Fruit fly (Drosophila melanogaster): ENCODE results near the gene CG42853.

The CG42853 gene

DNA sequence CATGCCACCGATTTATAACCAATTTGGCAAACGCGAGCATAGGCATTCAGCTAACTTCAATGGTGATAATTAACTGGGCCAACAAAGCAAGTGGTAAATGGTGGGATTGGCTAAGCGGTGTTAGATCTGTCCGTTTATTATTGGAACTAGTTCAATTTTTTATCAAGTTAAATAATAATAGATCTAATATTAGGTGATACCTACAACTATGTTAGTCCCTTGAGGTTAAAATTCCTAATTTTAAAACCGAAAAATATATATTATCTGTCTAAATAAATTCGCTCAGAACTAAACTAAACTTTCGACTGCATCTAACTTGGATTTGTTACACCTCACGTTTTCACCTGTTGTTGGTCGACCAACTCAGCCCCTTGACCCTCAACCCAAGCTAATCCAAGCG lies 25.8 kb upstream of the CG42853 start:
- TF ChIP-seq CG12768 (GFP tag; optimal IDR thresholded peaks at IDR 0.05): no peak
- TF ChIP-seq CG11617 (GFP tag; optimal IDR thresholded peaks at IDR 0.05): no peak
- TF ChIP-seq toe (GFP tag; optimal IDR thresholded peaks at IDR 0.05): no peak
- no peak for TF ChIP-seq pad (GFP tag; optimal IDR thresholded peaks at IDR 0.05)
- no peak for TF ChIP-seq cic (GFP tag; optimal IDR thresholded peaks at IDR 0.05)
- no peak for TF ChIP-seq Mnt (GFP tag; optimal IDR thresholded peaks at IDR 0.05)
- TF ChIP-seq Clk (GFP tag; optimal IDR thresholded peaks at IDR 0.05): no peak
- no peak for TF ChIP-seq CG7101 (tag; optimal IDR thresholded peaks at IDR 0.05)
- no peak for TF ChIP-seq CG33017 (tag; optimal IDR thresholded peaks at IDR 0.05)
- TF ChIP-seq CG5204 (GFP tag; optimal IDR thresholded peaks at IDR 0.05): no peak
- TF ChIP-seq kay (GFP tag; ENCODE audit: borderline replicate concordance): no peak
- TF ChIP-seq CG7045 (GFP tag; optimal IDR thresholded peaks at IDR 0.05): no peak
- no peak for TF ChIP-seq cnc (optimal IDR thresholded peaks at IDR 0.05)
- no peak for TF ChIP-seq Crg-1 (GFP tag; optimal IDR thresholded peaks at IDR 0.05)
- no peak for TF ChIP-seq CG14711 (tag; optimal IDR thresholded peaks at IDR 0.05)
- TF ChIP-seq ovo (GFP tag; optimal IDR thresholded peaks at IDR 0.05): no peak
- TF ChIP-seq tj (GFP tag; optimal IDR thresholded peaks at IDR 0.05): no peak
- TF ChIP-seq CG1620 (GFP tag; optimal IDR thresholded peaks at IDR 0.05): no peak

DNA sequence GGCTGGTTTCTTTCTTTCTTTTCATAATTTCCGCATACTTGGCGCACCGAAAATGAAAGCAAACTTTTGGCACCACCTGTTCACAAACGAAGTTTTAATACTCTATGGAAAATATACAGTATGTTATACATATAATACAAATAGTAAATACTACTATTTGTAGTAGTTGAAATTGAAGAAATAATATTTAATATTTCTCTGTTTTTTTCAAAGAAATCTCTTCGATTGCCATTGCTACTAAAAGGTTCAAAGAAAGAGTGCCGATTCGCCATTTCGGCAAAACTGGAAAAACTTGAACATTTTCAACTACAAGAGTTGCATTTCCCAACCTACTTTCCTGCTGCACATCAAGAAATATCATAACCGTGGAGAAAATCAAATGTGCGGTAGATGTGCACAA lies 25.0 kb upstream of the CG42853 start:
- no peak for TF ChIP-seq CG14711 (tag; optimal IDR thresholded peaks at IDR 0.05)
- TF ChIP-seq cic (GFP tag; optimal IDR thresholded peaks at IDR 0.05): no peak
- no peak for TF ChIP-seq cnc (optimal IDR thresholded peaks at IDR 0.05)
- TF ChIP-seq CG5204 (GFP tag; optimal IDR thresholded peaks at IDR 0.05): no peak
- TF ChIP-seq CG11617 (GFP tag; optimal IDR thresholded peaks at IDR 0.05): no peak
- TF ChIP-seq kay (GFP tag; ENCODE audit: borderline replicate concordance): no peak
- TF ChIP-seq Clk (GFP tag; optimal IDR thresholded peaks at IDR 0.05): no peak

DNA sequence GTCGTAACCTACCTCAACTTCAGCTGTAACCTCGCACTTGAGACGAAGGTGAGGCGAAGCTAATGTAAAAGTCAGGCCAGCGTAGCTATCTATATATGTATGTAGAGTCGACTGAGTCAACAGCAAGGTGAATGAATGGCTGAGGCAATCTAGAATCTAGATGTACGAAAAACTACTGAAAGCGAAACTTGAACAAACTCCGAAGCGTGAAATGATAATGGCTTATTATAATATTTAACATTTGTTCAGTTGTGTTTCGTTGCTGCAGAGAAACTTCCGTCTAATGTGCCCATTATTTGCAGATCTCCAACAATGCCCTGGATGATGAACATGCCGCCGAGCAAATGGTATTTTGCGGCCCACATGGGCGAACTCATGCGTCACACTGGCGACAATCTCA lies 22.8 kb upstream of the CG42853 start:
- TF ChIP-seq pad (GFP tag; optimal IDR thresholded peaks at IDR 0.05) (no peak), CG14711 (tag; optimal IDR thresholded peaks at IDR 0.05) (no peak), ovo (GFP tag; optimal IDR thresholded peaks at IDR 0.05) (no peak), CG11617 (GFP tag; optimal IDR thresholded peaks at IDR 0.05) (no peak), Clk (GFP tag; optimal IDR thresholded peaks at IDR 0.05) (no peak), cic (GFP tag; optimal IDR thresholded peaks at IDR 0.05) (no peak), Hr96 (GFP tag; optimal IDR thresholded peaks at IDR 0.05) (no peak), CG12768 (GFP tag; optimal IDR thresholded peaks at IDR 0.05) (no peak), cnc (optimal IDR thresholded peaks at IDR 0.05) (no peak), CG1620 (GFP tag; optimal IDR thresholded peaks at IDR 0.05) (no peak), tj (GFP tag; optimal IDR thresholded peaks at IDR 0.05) (no peak), CG7045 (GFP tag; optimal IDR thresholded peaks at IDR 0.05) (no peak), bab1 (GFP tag; optimal IDR thresholded peaks at IDR 0.05) (no peak), toe (GFP tag; optimal IDR thresholded peaks at IDR 0.05) (no peak), CG5204 (GFP tag; optimal IDR thresholded peaks at IDR 0.05) (no peak), kay (GFP tag; ENCODE audit: borderline replicate concordance) (no peak), CG7101 (tag; optimal IDR thresholded peaks at IDR 0.05) (no peak), Crg-1 (GFP tag; optimal IDR thresholded peaks at IDR 0.05) (no peak)

DNA sequence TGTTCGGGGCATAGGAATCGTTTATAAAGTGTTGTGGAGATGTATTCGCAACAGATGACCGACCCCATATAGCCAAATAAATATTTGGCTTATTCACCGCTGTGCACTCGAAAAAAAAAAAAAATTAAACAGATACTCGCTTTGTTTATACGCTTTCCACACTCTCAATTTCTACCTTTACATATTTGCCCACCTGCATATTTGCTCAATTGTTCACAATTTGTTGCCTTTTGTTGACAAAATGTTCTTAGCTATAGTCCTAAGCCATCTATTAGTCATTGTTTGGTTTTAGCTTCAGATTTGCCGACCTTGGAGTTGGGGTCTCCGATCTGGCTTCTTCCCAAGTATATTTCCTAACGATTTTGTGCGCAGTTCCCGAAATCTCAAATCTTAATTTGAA lies 21.2 kb upstream of the CG42853 start:
- TF ChIP-seq Hr96 (GFP tag; optimal IDR thresholded peaks at IDR 0.05): no peak
- no peak for TF ChIP-seq CG12768 (GFP tag; optimal IDR thresholded peaks at IDR 0.05)
- no peak for TF ChIP-seq CG1620 (GFP tag; optimal IDR thresholded peaks at IDR 0.05)
- TF ChIP-seq ovo (GFP tag; optimal IDR thresholded peaks at IDR 0.05): peak; percentile 27
- TF ChIP-seq Crg-1 (GFP tag; optimal IDR thresholded peaks at IDR 0.05): no peak
- no peak for TF ChIP-seq cic (GFP tag; optimal IDR thresholded peaks at IDR 0.05)
- TF ChIP-seq pad (GFP tag; optimal IDR thresholded peaks at IDR 0.05): no peak
- TF ChIP-seq CG7101 (tag; optimal IDR thresholded peaks at IDR 0.05): peak; percentile 25
- no peak for TF ChIP-seq kay (GFP tag; ENCODE audit: borderline replicate concordance)
- no peak for TF ChIP-seq tj (GFP tag; optimal IDR thresholded peaks at IDR 0.05)
- TF ChIP-seq toe (GFP tag; optimal IDR thresholded peaks at IDR 0.05): no peak
- TF ChIP-seq bab1 (GFP tag; optimal IDR thresholded peaks at IDR 0.05): no peak
- no peak for TF ChIP-seq CG7045 (GFP tag; optimal IDR thresholded peaks at IDR 0.05)
- no peak for TF ChIP-seq cnc (optimal IDR thresholded peaks at IDR 0.05)
- TF ChIP-seq CG14711 (tag; optimal IDR thresholded peaks at IDR 0.05): no peak
- TF ChIP-seq CG33017 (tag; optimal IDR thresholded peaks at IDR 0.05): no peak
- TF ChIP-seq Clk (GFP tag; optimal IDR thresholded peaks at IDR 0.05): no peak
- no peak for TF ChIP-seq CG5204 (GFP tag; optimal IDR thresholded peaks at IDR 0.05)

DNA sequence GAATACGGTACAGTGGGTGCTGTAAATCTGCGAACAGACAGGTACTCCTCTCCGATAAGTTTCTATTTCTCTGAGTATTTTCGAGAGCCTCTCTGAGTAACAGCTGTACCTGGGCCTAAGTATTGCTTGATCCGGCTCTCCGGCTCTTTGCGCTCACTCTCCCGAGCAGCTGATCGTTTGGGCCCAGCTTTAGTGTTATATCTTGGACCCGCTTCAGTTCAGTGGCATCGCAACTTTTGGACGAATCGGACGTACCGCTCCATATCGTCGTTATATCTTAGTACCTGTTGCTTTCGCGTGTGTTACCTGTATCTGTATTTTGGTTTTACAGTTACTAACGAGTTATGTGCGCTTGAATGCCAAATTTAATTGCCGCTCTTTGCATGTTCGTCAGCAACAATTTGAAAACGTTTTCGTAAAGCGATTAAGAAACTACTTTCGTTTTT lies 17.4 kb upstream of the CG42853 start, which contains the start of gene geko:
Gene geko, plus strand, starts transcription at position 219 of the 446 bp plus-strand sequence.
- TF ChIP-seq bab1 (GFP tag; optimal IDR thresholded peaks at IDR 0.05) (peak; percentile 16), CG12768 (GFP tag; optimal IDR thresholded peaks at IDR 0.05) (peak; percentile 8), kay (GFP tag; ENCODE audit: borderline replicate concordance) (no peak), tj (GFP tag; optimal IDR thresholded peaks at IDR 0.05) (no peak), Hr96 (GFP tag; optimal IDR thresholded peaks at IDR 0.05) (peak; percentile 16)

DNA sequence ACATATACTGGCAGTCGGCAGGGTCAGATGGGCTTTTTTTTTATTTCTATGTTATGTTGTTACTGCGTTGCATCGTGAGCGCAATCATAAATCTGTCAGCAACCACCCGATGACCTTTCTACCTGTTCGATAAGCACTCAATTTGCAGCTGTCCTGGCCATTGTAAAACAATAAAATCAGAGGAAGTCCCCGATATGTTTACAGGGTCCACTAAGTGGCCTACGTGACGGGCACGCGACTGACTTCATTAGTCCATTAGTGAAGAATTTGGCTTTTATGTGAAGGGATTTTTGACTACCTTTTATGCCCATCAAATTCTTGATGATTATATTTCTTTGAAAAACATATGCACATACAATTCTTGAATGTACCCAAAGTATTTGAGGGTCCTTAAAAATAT lies 16.5 kb upstream of the CG42853 start:
- no peak for TF ChIP-seq CG5204 (GFP tag; optimal IDR thresholded peaks at IDR 0.05)
- TF ChIP-seq cic (GFP tag; optimal IDR thresholded peaks at IDR 0.05): no peak
- no peak for TF ChIP-seq cnc (optimal IDR thresholded peaks at IDR 0.05)
- TF ChIP-seq Clk (GFP tag; optimal IDR thresholded peaks at IDR 0.05): no peak
- TF ChIP-seq CG1620 (GFP tag; optimal IDR thresholded peaks at IDR 0.05): no peak
- no peak for TF ChIP-seq pad (GFP tag; optimal IDR thresholded peaks at IDR 0.05)
- TF ChIP-seq kay (GFP tag; ENCODE audit: borderline replicate concordance): no peak
- TF ChIP-seq Crg-1 (GFP tag; optimal IDR thresholded peaks at IDR 0.05): no peak
- TF ChIP-seq CG12768 (GFP tag; optimal IDR thresholded peaks at IDR 0.05): no peak
- TF ChIP-seq toe (GFP tag; optimal IDR thresholded peaks at IDR 0.05): no peak
- no peak for TF ChIP-seq CG7045 (GFP tag; optimal IDR thresholded peaks at IDR 0.05)
- TF ChIP-seq bab1 (GFP tag; optimal IDR thresholded peaks at IDR 0.05): no peak
- no peak for TF ChIP-seq Hr96 (GFP tag; optimal IDR thresholded peaks at IDR 0.05)
- TF ChIP-seq CG14711 (tag; optimal IDR thresholded peaks at IDR 0.05): no peak
- TF ChIP-seq tj (GFP tag; optimal IDR thresholded peaks at IDR 0.05): no peak
- TF ChIP-seq CG11617 (GFP tag; optimal IDR thresholded peaks at IDR 0.05): no peak
- no peak for TF ChIP-seq CG33017 (tag; optimal IDR thresholded peaks at IDR 0.05)
- TF ChIP-seq ovo (GFP tag; optimal IDR thresholded peaks at IDR 0.05): no peak
